Worm (Caenorhabditis elegans) whole organism, late embryonic: ENCODE measurements around the gene Y73B6BL.22.

Experiments
- C08G9.2 ChIP-seq: sonication (generic microtip); optimal IDR thresholded peaks from 2 replicates; lab custom pipeline; 2016; ENCODE audit warnings: mild to moderate bottlenecking, missing genetic modification characterization, moderate library complexity, missing compliant biosample characterization
- C38D4.7 ChIP-seq: fragments of 200-800 bp; sonication (Bioruptor generic); optimal IDR thresholded peaks from 2 replicates; lab custom pipeline; 2018; ENCODE audit warnings: mild to moderate bottlenecking, missing genetic modification characterization, moderate library complexity, missing compliant biosample characterization
- F13H6.1 ChIP-seq: sonication (generic microtip); optimal IDR thresholded peaks from 2 replicates; lab custom pipeline; 2016; ENCODE audit warnings: missing genetic modification characterization, missing compliant biosample characterization
- T23F11.4 ChIP-seq: fragments of 200-800 bp; sonication (Bioruptor generic); optimal IDR thresholded peaks from 2 replicates; lab custom pipeline; 2018; ENCODE audit warnings: mild to moderate bottlenecking, missing genetic modification characterization, missing compliant biosample characterization
- Y22D7AL.16 ChIP-seq: sonication (generic microtip); optimal IDR thresholded peaks from 2 replicates; lab custom pipeline; 2016; ENCODE audit warnings: missing genetic modification characterization, missing compliant biosample characterization
- ama-1 ChIP-seq: fragments of 150-350 bp; optimal IDR thresholded peaks from 2 replicates; lab custom pipeline; 2014
- ceh-18 ChIP-seq: sonication (generic microtip); optimal IDR thresholded peaks from 2 replicates; lab custom pipeline; 2016; ENCODE audit warnings: missing genetic modification characterization, missing compliant biosample characterization
- ceh-19 ChIP-seq: fragments of 200-800 bp; sonication (Bioruptor generic); optimal IDR thresholded peaks from 2 replicates; lab custom pipeline; 2018; ENCODE audit warnings: mild to moderate bottlenecking, missing genetic modification characterization, missing compliant biosample characterization
- ceh-2 ChIP-seq: sonication (generic microtip); optimal IDR thresholded peaks from 2 replicates; lab custom pipeline; 2016; ENCODE audit warnings: missing genotype, missing genetic modification characterization, missing compliant biosample characterization
- ceh-24 ChIP-seq: sonication (generic microtip); optimal IDR thresholded peaks from 2 replicates; lab custom pipeline; 2016; ENCODE audit warnings: mild to moderate bottlenecking, missing genetic modification characterization, missing compliant biosample characterization
- ceh-31 ChIP-seq: sonication (generic microtip); optimal IDR thresholded peaks from 2 replicates; lab custom pipeline; 2016; ENCODE audit warnings: missing genetic modification characterization, missing compliant biosample characterization
- ceh-34 ChIP-seq: sonication (generic microtip); optimal IDR thresholded peaks from 2 replicates; lab custom pipeline; 2016; ENCODE audit warnings: mild to moderate bottlenecking, missing genetic modification characterization, missing compliant biosample characterization
- ceh-48 ChIP-seq: sonication (generic microtip); optimal IDR thresholded peaks from 2 replicates; lab custom pipeline; 2016; ENCODE audit warnings: missing genetic modification characterization, inconsistent platforms, missing compliant biosample characterization
- dmd-4 ChIP-seq: sonication (generic microtip); optimal IDR thresholded peaks from 2 replicates; lab custom pipeline; 2016; ENCODE audit warnings: borderline replicate concordance, missing genetic modification characterization, missing compliant biosample characterization
- elt-2 ChIP-seq: sonication (generic microtip); optimal IDR thresholded peaks from 2 replicates; lab custom pipeline; 2016; ENCODE audit warnings: missing genetic modification reagents, missing genetic modification characterization, missing compliant biosample characterization
- ets-4 ChIP-seq: sonication (generic microtip); optimal IDR thresholded peaks from 2 replicates; lab custom pipeline; 2016; ENCODE audit warnings: missing genetic modification characterization, missing compliant biosample characterization
- fax-1 ChIP-seq: sonication (generic microtip); optimal IDR thresholded peaks from 2 replicates; lab custom pipeline; 2016; ENCODE audit warnings: missing genotype, missing genetic modification characterization, missing compliant biosample characterization
- hlh-13 ChIP-seq: fragments of 200-800 bp; sonication (Bioruptor generic); optimal IDR thresholded peaks from 2 replicates; lab custom pipeline; 2018; ENCODE audit warnings: mild to moderate bottlenecking, missing genetic modification characterization, missing compliant biosample characterization
- hlh-15 ChIP-seq: sonication (generic microtip); optimal IDR thresholded peaks from 2 replicates; lab custom pipeline; 2016; ENCODE audit warnings: missing genetic modification characterization, missing compliant biosample characterization
- hlh-30 ChIP-seq: sonication (generic microtip); optimal IDR thresholded peaks from 2 replicates; lab custom pipeline; 2017; ENCODE audit warnings: antibody characterized with exemption, missing genetic modification characterization, missing compliant biosample characterization; ENCODE audit not compliant: insufficient read depth
- hlh-6 ChIP-seq: sonication (generic microtip); optimal IDR thresholded peaks from 2 replicates; lab custom pipeline; 2016; ENCODE audit warnings: missing genotype, missing genetic modification characterization, missing compliant biosample characterization
- hlh-8 ChIP-seq: sonication (generic microtip); optimal IDR thresholded peaks from 2 replicates; lab custom pipeline; 2016; ENCODE audit warnings: missing genotype, missing genetic modification characterization, missing compliant biosample characterization
- lin-11 ChIP-seq: fragments of 200-800 bp; sonication (Bioruptor generic); optimal IDR thresholded peaks from 2 replicates; lab custom pipeline; 2018; ENCODE audit warnings: mild to moderate bottlenecking, missing genetic modification characterization, missing compliant biosample characterization
- madf-2 ChIP-seq: sonication (generic microtip); optimal IDR thresholded peaks from 2 replicates; lab custom pipeline; 2017; ENCODE audit warnings: missing genetic modification characterization, missing compliant biosample characterization
- nfya-1 ChIP-seq: sonication (generic microtip); optimal IDR thresholded peaks from 2 replicates; lab custom pipeline; 2017; ENCODE audit warnings: missing genetic modification characterization, mild to moderate bottlenecking, missing compliant biosample characterization, antibody characterized with exemption, moderate library complexity
- npax-4 ChIP-seq: sonication (generic microtip); optimal IDR thresholded peaks from 2 replicates; lab custom pipeline; 2016; ENCODE audit warnings: missing genetic modification characterization, missing compliant biosample characterization
- pag-3 ChIP-seq: sonication (generic microtip); optimal IDR thresholded peaks from 2 replicates; lab custom pipeline; 2016; ENCODE audit warnings: missing compliant biosample characterization, missing genetic modification characterization, borderline replicate concordance
- pat-9 ChIP-seq: fragments of 200-800 bp; sonication (Bioruptor generic); optimal IDR thresholded peaks from 2 replicates; lab custom pipeline; 2018; ENCODE audit warnings: mild to moderate bottlenecking, missing genetic modification characterization, moderate library complexity, missing compliant biosample characterization
- pax-1 ChIP-seq: fragments of 150-350 bp; optimal IDR thresholded peaks from 2 replicates; lab custom pipeline; 2014; ENCODE audit warnings: missing biosample characterization, missing genetic modification characterization
- pqm-1 ChIP-seq: sonication (generic microtip); optimal IDR thresholded peaks from 2 replicates; lab custom pipeline; 2016; ENCODE audit warnings: missing genetic modification characterization, missing compliant biosample characterization
- pros-1 ChIP-seq: fragments of 150-350 bp; optimal IDR thresholded peaks from 2 replicates; lab custom pipeline; 2014; ENCODE audit warnings: missing biosample characterization, missing genetic modification reagents, missing genetic modification characterization
- ref-2 ChIP-seq: sonication (generic microtip); optimal IDR thresholded peaks from 2 replicates; lab custom pipeline; 2016; ENCODE audit warnings: missing genetic modification characterization, missing compliant biosample characterization
- rnt-1 ChIP-seq: sonication (generic microtip); optimal IDR thresholded peaks from 2 replicates; lab custom pipeline; 2016; ENCODE audit warnings: missing genetic modification characterization, missing compliant biosample characterization
- sdc-2 ChIP-seq: sonication (generic microtip); optimal IDR thresholded peaks from 2 replicates; lab custom pipeline; 2016; ENCODE audit warnings: missing genotype, missing genetic modification characterization, missing compliant biosample characterization
- sox-4 ChIP-seq: sonication (generic microtip); optimal IDR thresholded peaks from 2 replicates; lab custom pipeline; 2017; ENCODE audit warnings: mild to moderate bottlenecking, missing genetic modification characterization, inconsistent platforms, missing compliant biosample characterization
- tbx-2 ChIP-seq: sonication (generic microtip); optimal IDR thresholded peaks from 2 replicates; lab custom pipeline; 2016; ENCODE audit warnings: missing genetic modification characterization, missing compliant biosample characterization
- tbx-7 ChIP-seq: sonication (generic microtip); optimal IDR thresholded peaks from 2 replicates; lab custom pipeline; 2016; ENCODE audit warnings: missing genotype, missing genetic modification characterization, missing compliant biosample characterization
- ttx-3 ChIP-seq: sonication (generic microtip); optimal IDR thresholded peaks from 2 replicates; lab custom pipeline; 2016; ENCODE audit warnings: missing genetic modification reagents, missing genetic modification characterization, missing compliant biosample characterization
- unc-42 ChIP-seq: sonication (generic microtip); optimal IDR thresholded peaks from 2 replicates; lab custom pipeline; 2016; ENCODE audit warnings: missing genotype, missing genetic modification characterization, missing compliant biosample characterization
- unc-55 ChIP-seq: sonication (generic microtip); optimal IDR thresholded peaks from 2 replicates; lab custom pipeline; 2017; ENCODE audit warnings: missing biosample characterization, missing genetic modification reagents, missing genetic modification characterization
- unc-86 ChIP-seq: sonication (generic microtip); optimal IDR thresholded peaks from 2 replicates; lab custom pipeline; 2016; ENCODE audit warnings: missing genetic modification characterization, missing compliant biosample characterization
- zip-5 ChIP-seq: sonication (generic microtip); optimal IDR thresholded peaks from 2 replicates; lab custom pipeline; 2016; ENCODE audit warnings: missing genetic modification characterization, missing compliant biosample characterization

The Y73B6BL.22 gene

ce11 chrIV:6419031-6419582, 2.7 kb upstream of the Y73B6BL.22 start, which contains the start of the genes Y73B6BL.23 and htp-2:
TSS of gene Y73B6BL.23 (minus strand) at chrIV:6419081.
TSS of gene htp-2 (plus strand) at chrIV:6419522.
- no peak for TF ChIP-seq ceh-24
- no peak for TF ChIP-seq tbx-2 (tag; lab: Kevin White, UChicago)
- TF ChIP-seq fax-1 (tag; lab: Kevin White, UChicago): no peak
- no peak for TF ChIP-seq hlh-15 (tag; lab: Kevin White, UChicago)
- no peak for TF ChIP-seq pros-1 (tag; lab: Kevin White, UChicago)
- TF ChIP-seq ceh-18 (tag; lab: Kevin White, UChicago): no peak
- no peak for TF ChIP-seq ceh-48 (tag; lab: Kevin White, UChicago)
- no peak for TF ChIP-seq dmd-4 (tag; lab: Kevin White, UChicago)
- no peak for TF ChIP-seq sdc-2
- no peak for TF ChIP-seq ama-1 (lab: Kevin White, UChicago)
- no peak for TF ChIP-seq zip-5 (tag; lab: Kevin White, UChicago)
- TF ChIP-seq hlh-6 (tag; lab: Kevin White, UChicago): no peak
- TF ChIP-seq T23F11.4 (GFP tag; lab: Kevin White, UChicago): no peak
- TF ChIP-seq F13H6.1 (tag; lab: Kevin White, UChicago): no peak
- no peak for TF ChIP-seq madf-2 (tag; lab: Kevin White, UChicago)
- no peak for TF ChIP-seq rnt-1 (tag; lab: Kevin White, UChicago)
- no peak for TF ChIP-seq hlh-13 (GFP tag; lab: Kevin White, UChicago)
- no peak for TF ChIP-seq hlh-30 (tag; lab: Kevin White, UChicago)
- no peak for TF ChIP-seq ceh-2 (tag; lab: Kevin White, UChicago)
- TF ChIP-seq pag-3 (tag; lab: Kevin White, UChicago): no peak
- TF ChIP-seq, all 69 proteins: peak for 0

ce11 chrIV:6417612-6418011, 1.2 kb upstream of the Y73B6BL.22 start:
- TF ChIP-seq unc-42 (no peak), ets-4 (tag; lab: Kevin White, UChicago) (no peak), ceh-31 (tag; lab: Kevin White, UChicago) (no peak), unc-86 (no peak), hlh-8 (tag; lab: Kevin White, UChicago) (no peak), elt-2 (tag; lab: Kevin White, UChicago) (no peak), ceh-18 (tag; lab: Kevin White, UChicago) (no peak), ttx-3 (tag; lab: Kevin White, UChicago) (no peak)

- TF ChIP-seq tbx-7 (tag; lab: Kevin White, UChicago): no peak
- TF ChIP-seq ref-2: no peak
- TF ChIP-seq npax-4 (tag; lab: Kevin White, UChicago): no peak
- TF ChIP-seq unc-86: no peak
- peak; percentile 26 for TF ChIP-seq nfya-1 (tag; lab: Kevin White, UChicago)
- TF ChIP-seq hlh-6 (tag; lab: Kevin White, UChicago): no peak
- TF ChIP-seq rnt-1 (tag; lab: Kevin White, UChicago): no peak
- TF ChIP-seq T23F11.4 (GFP tag; lab: Kevin White, UChicago): no peak
- no peak for TF ChIP-seq zip-5 (tag; lab: Kevin White, UChicago)
- no peak for TF ChIP-seq madf-2 (tag; lab: Kevin White, UChicago)
- peak; percentile 30 for TF ChIP-seq ceh-31 (tag; lab: Kevin White, UChicago)
- TF ChIP-seq sdc-2: no peak
- TF ChIP-seq tbx-2 (tag; lab: Kevin White, UChicago): peak; percentile 15
- no peak for TF ChIP-seq C08G9.2 (tag; lab: Kevin White, UChicago)
- TF ChIP-seq Y22D7AL.16 (tag; lab: Kevin White, UChicago): no peak
- no peak for TF ChIP-seq pat-9
- TF ChIP-seq pax-1: no peak
- TF ChIP-seq ceh-19 (GFP tag; lab: Kevin White, UChicago): no peak
- TF ChIP-seq unc-42: peak; percentile 55
- TF ChIP-seq lin-11 (tag; lab: Kevin White, UChicago): no peak
- TF ChIP-seq pqm-1: no peak
- no peak for TF ChIP-seq sox-4 (tag; lab: Kevin White, UChicago)
- TF ChIP-seq ceh-34 (tag; lab: Kevin White, UChicago): no peak
- no peak for TF ChIP-seq C38D4.7 (GFP tag; lab: Kevin White, UChicago)
- TF ChIP-seq hlh-30 (tag; lab: Kevin White, UChicago): no peak
- peak; percentile 3 for TF ChIP-seq unc-55
These were observed 1.3 kb downstream of the Y73B6BL.22 start, which contains the start of gene exos-2 for ce11 chrIV:6415149-6415548. TSS of gene exos-2 (plus strand) at chrIV:6415478.
